Fruit fly (Drosophila melanogaster) whole organism, adult: ENCODE results near the gene CG33689.

Experiments used
- CG14711 ChIP-seq: fragments of 200-800 bp; sonication (Bioruptor generic); optimal IDR thresholded peaks from 2 replicates; lab custom pipeline; 2018; ENCODE audit warnings: missing biosample characterization, mild to moderate bottlenecking, missing genetic modification characterization, moderate library complexity
- CG7045 ChIP-seq: fragments of 200-800 bp; sonication (Bioruptor generic); optimal IDR thresholded peaks from 2 replicates; lab custom pipeline; 2017; ENCODE audit warnings: missing biosample characterization, mild to moderate bottlenecking, missing genetic modification characterization
- CG7101 ChIP-seq: fragments of 200-800 bp; sonication (Bioruptor generic); optimal IDR thresholded peaks from 2 replicates; lab custom pipeline; 2018; ENCODE audit warnings: missing biosample characterization, mild to moderate bottlenecking, missing genetic modification characterization, moderate library complexity
- cic ChIP-seq: fragments of 200-800 bp; sonication (Bioruptor generic); optimal IDR thresholded peaks from 2 replicates; lab custom pipeline; 2017; ENCODE audit warnings: missing biosample characterization, mild to moderate bottlenecking, missing genetic modification characterization, moderate library complexity

- TF ChIP-seq CG14711 (tag; lab: Kevin White, UChicago) (no peak), CG7101 (no peak), cic (GFP tag; lab: Kevin White, UChicago) (no peak), CG7045 (GFP tag; lab: Kevin White, UChicago) (no peak)
Measured at dm6 chr3L:16183493-16183892, 16.5 kb upstream of the CG33689 start.
